Fruit fly (Drosophila melanogaster) whole organism, prepupa: ENCODE results near the gene CG6204.

Experiments used
- Blimp-1 ChIP-seq: fragments of 200-800 bp; sonication (Bioruptor generic); optimal IDR thresholded peaks from 3 replicates; lab custom pipeline; 2017; ENCODE audit warnings: missing biosample characterization, missing genetic modification characterization, mild to moderate bottlenecking, moderate library complexity, missing genetic modification reagents
- CG10631 ChIP-seq: fragments of 200-800 bp; sonication (Bioruptor generic); optimal IDR thresholded peaks from 2 replicates; lab custom pipeline; 2016; ENCODE audit warnings: missing biosample characterization, missing genetic modification characterization
- CG10669 ChIP-seq: fragments of 200-800 bp; sonication (Bioruptor generic); optimal IDR thresholded peaks from 3 replicates; lab custom pipeline; 2018; ENCODE audit warnings: missing biosample characterization, mild to moderate bottlenecking, missing genetic modification characterization, moderate library complexity
- CG11294 ChIP-seq: fragments of 200-800 bp; sonication (Bioruptor generic); IDR thresholded peaks from 2 replicates; pipeline ENCODE4 v1.3.6; 2022; ENCODE audit warnings: missing biosample characterization, missing genetic modification characterization
- CG11762 ChIP-seq: fragments of 200-800 bp; sonication (Bioruptor generic); optimal IDR thresholded peaks from 3 replicates; lab custom pipeline; 2016; ENCODE audit warnings: missing biosample characterization, missing genetic modification characterization; ENCODE audit not compliant: insufficient read depth
- CG11902 ChIP-seq: fragments of 200-800 bp; sonication (Bioruptor generic); optimal IDR thresholded peaks from 3 replicates; lab custom pipeline; 2016; ENCODE audit warnings: missing biosample characterization, missing genetic modification characterization
- CG15336 ChIP-seq: fragments of 200-800 bp; sonication (Bioruptor generic); IDR thresholded peaks from 2 replicates; pipeline ENCODE4 v1.3.6; 2022; ENCODE audit warnings: missing biosample characterization, missing genetic modification characterization
- CG1621 ChIP-seq: fragments of 200-800 bp; sonication (Bioruptor generic); optimal IDR thresholded peaks from 3 replicates; lab custom pipeline; 2018; ENCODE audit warnings: missing biosample characterization, mild to moderate bottlenecking, missing genetic modification characterization
- CG32006 ChIP-seq: fragments of 200-800 bp; sonication (Bioruptor generic); optimal IDR thresholded peaks from 3 replicates; lab custom pipeline; 2017; ENCODE audit warnings: missing biosample characterization, mild to moderate bottlenecking, missing genetic modification characterization
- CG3919 ChIP-seq: fragments of 200-800 bp; sonication (Bioruptor generic); optimal IDR thresholded peaks from 3 replicates; lab custom pipeline; 2016; ENCODE audit warnings: missing biosample characterization, missing genetic modification characterization
- CG6163 ChIP-seq: fragments of 200-800 bp; sonication (Bioruptor generic); IDR thresholded peaks from 3 replicates; pipeline ENCODE4 v1.3.6; 2022; ENCODE audit warnings: missing biosample characterization, missing genetic modification characterization
- CG6276 ChIP-seq: fragments of 200-800 bp; sonication (Bioruptor generic); optimal IDR thresholded peaks from 2 replicates; lab custom pipeline; 2017; ENCODE audit warnings: missing biosample characterization, mild to moderate bottlenecking, missing genetic modification characterization
- CG6792 ChIP-seq: fragments of 200-800 bp; sonication (Bioruptor generic); optimal IDR thresholded peaks from 3 replicates; lab custom pipeline; 2016; ENCODE audit warnings: missing biosample characterization, missing genetic modification characterization
- CG6808 ChIP-seq: fragments of 200-800 bp; sonication (Bioruptor generic); optimal IDR thresholded peaks from 3 replicates; lab custom pipeline; 2017; ENCODE audit warnings: missing biosample characterization, missing genetic modification characterization, mild to moderate bottlenecking, moderate library complexity, missing genetic modification reagents
- CG6854 ChIP-seq: fragments of 200-800 bp; sonication (Bioruptor generic); optimal IDR thresholded peaks from 2 replicates; lab custom pipeline; 2017; ENCODE audit warnings: missing biosample characterization, mild to moderate bottlenecking, missing genetic modification characterization
- CG7368 ChIP-seq: fragments of 200-800 bp; sonication (Bioruptor generic); optimal IDR thresholded peaks from 3 replicates; lab custom pipeline; 2016; ENCODE audit warnings: missing biosample characterization, missing genetic modification characterization
- CG8119 ChIP-seq: fragments of 200-800 bp; sonication (Bioruptor generic); IDR thresholded peaks from 3 replicates; pipeline ENCODE4 v1.3.6; 2022; ENCODE audit warnings: missing biosample characterization, missing genetic modification characterization
- CG8319 ChIP-seq: fragments of 200-800 bp; sonication (Bioruptor generic); optimal IDR thresholded peaks from 3 replicates; lab custom pipeline; 2016; ENCODE audit warnings: missing biosample characterization, missing genetic modification characterization
- CG8632 ChIP-seq: fragments of 200-800 bp; sonication (Bioruptor generic); optimal IDR thresholded peaks from 3 replicates; lab custom pipeline; 2016; ENCODE audit warnings: missing biosample characterization, missing genetic modification characterization
- CG9139 ChIP-seq: fragments of 200-800 bp; sonication (Bioruptor generic); optimal IDR thresholded peaks from 3 replicates; lab custom pipeline; 2017; ENCODE audit warnings: missing biosample characterization, mild to moderate bottlenecking, missing genetic modification characterization
- Eip78C ChIP-seq: fragments of 200-800 bp; sonication (Bioruptor generic); peaks from one replicate; lab custom pipeline; 2016; ENCODE audit warnings: missing biosample characterization, missing genetic modification characterization
- Eip93F ChIP-seq: fragments of 200-800 bp; sonication (Bioruptor generic); optimal IDR thresholded peaks from 2 replicates; lab custom pipeline; 2016; ENCODE audit warnings: missing biosample characterization, mild to moderate bottlenecking, missing genetic modification characterization
- Gug ChIP-seq: fragments of 200-800 bp; sonication (Bioruptor generic); IDR thresholded peaks from 2 replicates; pipeline ENCODE4 v1.3.6; 2022; ENCODE audit warnings: missing biosample characterization, missing genetic modification characterization
- Hr4 ChIP-seq: fragments of 200-800 bp; sonication (Bioruptor generic); optimal IDR thresholded peaks from 3 replicates; lab custom pipeline; 2016; ENCODE audit warnings: missing biosample characterization, missing genetic modification characterization
- Sox102F ChIP-seq: fragments of 200-800 bp; sonication (Bioruptor generic); optimal IDR thresholded peaks from 2 replicates; lab custom pipeline; 2016; ENCODE audit warnings: missing biosample characterization, mild to moderate bottlenecking, missing genetic modification characterization
- dsx ChIP-seq: fragments of 200-800 bp; optimal IDR thresholded peaks from 3 replicates; lab custom pipeline; 2019; ENCODE audit warnings: missing biosample characterization, mild to moderate bottlenecking, missing genetic modification characterization, moderate library complexity; ENCODE audit not compliant: poor library complexity, severe bottlenecking
- fd59A ChIP-seq: fragments of 200-800 bp; sonication (Bioruptor generic); optimal IDR thresholded peaks from 2 replicates; lab custom pipeline; 2017; ENCODE audit warnings: missing biosample characterization, mild to moderate bottlenecking, missing genetic modification characterization, missing genetic modification reagents
- fd85E ChIP-seq: fragments of 200-800 bp; sonication (Bioruptor generic); optimal IDR thresholded peaks from 3 replicates; lab custom pipeline; 2016; ENCODE audit warnings: missing biosample characterization, missing genetic modification characterization
- fkh ChIP-seq: fragments of 200-800 bp; sonication (Bioruptor generic); optimal IDR thresholded peaks from 3 replicates; lab custom pipeline; 2017; ENCODE audit warnings: missing biosample characterization, mild to moderate bottlenecking, missing genetic modification characterization, moderate library complexity
- lz ChIP-seq: fragments of 200-800 bp; sonication (Bioruptor generic); optimal IDR thresholded peaks from 3 replicates; lab custom pipeline; 2016; ENCODE audit warnings: missing biosample characterization, missing genetic modification characterization
- pdm3 ChIP-seq: fragments of 200-800 bp; sonication (Bioruptor generic); optimal IDR thresholded peaks from 3 replicates; lab custom pipeline; 2016; ENCODE audit warnings: missing biosample characterization, missing genetic modification characterization
- salr ChIP-seq, 2 experiments: fragments of 200-800 bp; sonication (Bioruptor generic); optimal IDR thresholded peaks; 3 replicates each; lab custom pipeline; 2016 to 2018; ENCODE audit warnings: missing biosample characterization in 2 of 2, missing genetic modification characterization in 2 of 2, mild to moderate bottlenecking in 1 of 2
- ss ChIP-seq, 2 experiments: fragments of 200-800 bp; sonication (Bioruptor generic); optimal IDR thresholded peaks; 2 replicates in 1 of 2; 3 replicates in 1 of 2; lab custom pipeline; 2017 to 2018; ENCODE audit warnings: mild to moderate bottlenecking in 2 of 2, missing biosample characterization in 2 of 2, missing genetic modification characterization in 2 of 2, moderate library complexity in 1 of 2
- svp ChIP-seq: fragments of 200-800 bp; sonication (Bioruptor generic); peaks from one replicate; lab custom pipeline; 2016; ENCODE audit warnings: missing biosample characterization, missing genetic modification characterization
- vri ChIP-seq: fragments of 200-800 bp; sonication (Bioruptor generic); optimal IDR thresholded peaks from 3 replicates; lab custom pipeline; 2016; ENCODE audit warnings: missing biosample characterization, mild to moderate bottlenecking, missing genetic modification characterization

Gene CG6204

dm6 chr3R:24230423-24231205 is 37.0 kb downstream of the CG6204 start, which contains the start of gene mask (continued):
- TF ChIP-seq CG10631 (GFP tag; lab: Kevin White, UChicago), result peak; percentile 37
- TF ChIP-seq CG8319 (GFP tag; lab: Kevin White, UChicago), result peak; percentile 71
- peak; percentile 70 for TF ChIP-seq CG6163 (GFP tag; lab: Robert Waterston, UW)
- peak; percentile 25 for TF ChIP-seq CG6808 (GFP tag; lab: Kevin White, UChicago)
- TF ChIP-seq CG3919 (GFP tag; lab: Kevin White, UChicago), result peak; percentile 81
- peak; percentile 76 for TF ChIP-seq CG9139 (GFP tag; lab: Kevin White, UChicago)
- peak; percentile 89 for TF ChIP-seq Eip78C
- TF ChIP-seq CG8632 (GFP tag; lab: Kevin White, UChicago), result peak; percentile 64
- TF ChIP-seq CG8119 (GFP tag; lab: Robert Waterston, UW), result peak; percentile 27; the same call in 1 of the 3 replicates
- TF ChIP-seq Sox102F (GFP tag; lab: Kevin White, UChicago), result peak; percentile 67
- TF ChIP-seq CG11294 (GFP tag; lab: Robert Waterston, UW), result no peak
- peak; percentile 43 for TF ChIP-seq CG6792 (GFP tag; lab: Kevin White, UChicago)
- peak; percentile 5 to 67 for TF ChIP-seq ss (GFP tag; optimal IDR thresholded peaks at IDR 0.05; lab: Kevin White, UChicago)
- TF ChIP-seq vri (GFP tag; lab: Kevin White, UChicago), result no peak
- peak; percentile 88 for TF ChIP-seq CG6854 (GFP tag; lab: Kevin White, UChicago)
- TF ChIP-seq CG7368 (GFP tag; lab: Kevin White, UChicago), result peak; percentile 51
- TF ChIP-seq CG6276 (GFP tag; lab: Kevin White, UChicago), result no peak
- TF ChIP-seq CG15336 (GFP tag; lab: Robert Waterston, UW), result 0 out of 2 replicates have a peak, but pooled peaks have one; percentile 11
- TF ChIP-seq lz (GFP tag; lab: Kevin White, UChicago), result peak; percentile 79
- TF ChIP-seq salr (GFP tag; optimal IDR thresholded peaks at IDR 0.05; lab: Kevin White, UChicago), result peak; percentile 65 to 79
- TF ChIP-seq Hr4 (GFP tag; lab: Kevin White, UChicago), result no peak
- peak; percentile 34 for TF ChIP-seq CG11762 (GFP tag; lab: Kevin White, UChicago)
- peak; percentile 42 for TF ChIP-seq fd59A (GFP tag; lab: Kevin White, UChicago)
- TF ChIP-seq CG11902, result peak; percentile 48
- peak; percentile 54 for TF ChIP-seq Blimp-1 (GFP tag; lab: Kevin White, UChicago)
- peak; percentile 54 for TF ChIP-seq CG10669 (GFP tag; lab: Kevin White, UChicago)
- peak; percentile 86 for TF ChIP-seq fkh
- peak; percentile 23 for TF ChIP-seq CG1621

dm6 chr3R:24231206-24231502 is 37.5 kb downstream of the CG6204 start:
- TF ChIP-seq CG6163 (GFP tag; lab: Robert Waterston, UW), result peak; percentile 81
- TF ChIP-seq Eip93F, result no peak
- TF ChIP-seq Hr4 (GFP tag; lab: Kevin White, UChicago), result no peak
- TF ChIP-seq fkh, result peak; percentile 2
- peak; percentile 48 for TF ChIP-seq Eip78C

dm6 chr3R:24231914-24232313 is 38.3 kb downstream of the CG6204 start:
- no peak for TF ChIP-seq Gug (GFP tag; lab: Robert Waterston, UW)
- TF ChIP-seq pdm3 (GFP tag; lab: Kevin White, UChicago), result no peak
- TF ChIP-seq CG6854 (GFP tag; lab: Kevin White, UChicago), result no peak
- TF ChIP-seq svp (GFP tag; lab: Kevin White, UChicago), result no peak
- no peak for TF ChIP-seq CG6792 (GFP tag; lab: Kevin White, UChicago)
- TF ChIP-seq fd85E (GFP tag; lab: Kevin White, UChicago), result no peak
- no peak for TF ChIP-seq CG32006 (GFP tag; lab: Kevin White, UChicago)
- TF ChIP-seq dsx (GFP tag; lab: Kevin White, UChicago), result no peak
- TF ChIP-seq CG10631 (GFP tag; lab: Kevin White, UChicago), result no peak
